Worm (Caenorhabditis elegans) whole organism, L3 larva: ENCODE results near the gene F45D3.2.

Experiments
- daf-12 ChIP-seq: fragments of 150-350 bp; optimal IDR thresholded peaks from 2 replicates; lab custom pipeline; 2014; ENCODE audit warnings: missing biosample characterization, missing genetic modification reagents, missing genetic modification characterization
- elt-2 ChIP-seq: sonication (generic microtip); optimal IDR thresholded peaks from 2 replicates; lab custom pipeline; 2016; ENCODE audit warnings: missing genetic modification reagents, mild to moderate bottlenecking, missing genetic modification characterization, missing compliant biosample characterization
- elt-3 ChIP-seq, 3 experiments: fragments of 150-350 bp in 1 of 3; sonication (generic microtip) in 2 of 3; optimal IDR thresholded peaks; 2 replicates in 2 of 3; 4 replicates in 1 of 3; lab custom pipeline; 2014 to 2017; ENCODE audit warnings: missing biosample characterization in 3 of 3, missing genetic modification characterization in 3 of 3
- zag-1 ChIP-seq: fragments of 150-350 bp; optimal IDR thresholded peaks from 2 replicates; lab custom pipeline; 2014; ENCODE audit warnings: missing biosample characterization, missing genetic modification characterization

DNA sequence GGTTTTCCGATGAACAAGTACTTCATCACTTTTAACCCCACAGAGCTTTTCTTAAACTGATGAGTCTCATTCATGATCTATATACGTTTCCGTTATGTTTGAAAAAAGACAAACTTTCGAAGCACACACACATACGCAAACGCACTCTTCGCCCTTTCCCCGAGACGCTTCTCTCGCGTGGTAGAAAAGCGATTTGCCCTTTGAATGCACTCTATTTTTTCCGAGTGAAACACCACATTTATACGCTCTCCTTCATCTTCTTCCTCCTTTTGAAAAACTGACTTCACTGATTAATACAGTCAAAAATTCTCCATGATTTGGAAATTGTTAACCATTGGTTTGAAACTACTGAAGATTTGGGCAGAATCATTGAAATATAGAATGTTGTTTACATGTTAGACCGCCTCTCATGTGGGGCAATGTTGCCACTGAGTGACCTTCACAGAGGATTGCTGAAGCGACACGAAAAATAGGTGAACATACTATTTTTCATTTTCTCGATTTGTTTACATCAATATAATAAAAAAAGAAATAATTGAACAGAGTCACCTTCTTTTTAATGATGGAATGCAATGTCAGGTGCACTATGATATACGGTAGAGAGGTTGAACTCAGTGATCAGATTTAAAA is 4.3 kb upstream of the F45D3.2 start:
- TF ChIP-seq zag-1 (no peak), elt-3 (tag; optimal IDR thresholded peaks at IDR 0.05; lab: Kevin White, UChicago) (no peak), daf-12 (tag; lab: Kevin White, UChicago) (no peak), elt-2 (no peak)
